Worm (Caenorhabditis elegans) whole organism, late embryonic: Measurements from ENCODE around the gene irld-51.

ENCODE experiments used
- C08G9.2 ChIP-seq: sonication (generic microtip); optimal IDR thresholded peaks from 2 replicates; lab custom pipeline; 2016; ENCODE audit warnings: mild to moderate bottlenecking, missing genetic modification characterization, moderate library complexity, missing compliant biosample characterization
- C38D4.7 ChIP-seq: fragments of 200-800 bp; sonication (Bioruptor generic); optimal IDR thresholded peaks from 2 replicates; lab custom pipeline; 2018; ENCODE audit warnings: mild to moderate bottlenecking, missing genetic modification characterization, moderate library complexity, missing compliant biosample characterization
- K02D7.2 ChIP-seq: sonication (generic microtip); optimal IDR thresholded peaks from 2 replicates; lab custom pipeline; 2017; ENCODE audit warnings: mild to moderate bottlenecking, missing genetic modification characterization, missing compliant biosample characterization
- K09A11.1 ChIP-seq: sonication (generic microtip); optimal IDR thresholded peaks from 2 replicates; lab custom pipeline; 2017; ENCODE audit warnings: antibody characterized with exemption, mild to moderate bottlenecking, missing genetic modification characterization, missing compliant biosample characterization; ENCODE audit not compliant: insufficient read depth
- ceh-18 ChIP-seq: sonication (generic microtip); optimal IDR thresholded peaks from 2 replicates; lab custom pipeline; 2016; ENCODE audit warnings: missing genetic modification characterization, missing compliant biosample characterization
- ceh-2 ChIP-seq: sonication (generic microtip); optimal IDR thresholded peaks from 2 replicates; lab custom pipeline; 2016; ENCODE audit warnings: missing genotype, missing genetic modification characterization, missing compliant biosample characterization
- ceh-24 ChIP-seq: sonication (generic microtip); optimal IDR thresholded peaks from 2 replicates; lab custom pipeline; 2016; ENCODE audit warnings: mild to moderate bottlenecking, missing genetic modification characterization, missing compliant biosample characterization
- ceh-30 ChIP-seq: fragments of 150-350 bp; optimal IDR thresholded peaks from 2 replicates; lab custom pipeline; 2014; ENCODE audit warnings: missing biosample characterization, missing genetic modification characterization
- ceh-48 ChIP-seq: sonication (generic microtip); optimal IDR thresholded peaks from 2 replicates; lab custom pipeline; 2016; ENCODE audit warnings: missing genetic modification characterization, inconsistent platforms, missing compliant biosample characterization
- ceh-6 ChIP-seq: fragments of 200-800 bp; sonication (Bioruptor generic); optimal IDR thresholded peaks from 2 replicates; lab custom pipeline; 2018; ENCODE audit warnings: mild to moderate bottlenecking, missing genetic modification characterization, missing compliant biosample characterization
- dmd-4 ChIP-seq: sonication (generic microtip); optimal IDR thresholded peaks from 2 replicates; lab custom pipeline; 2016; ENCODE audit warnings: borderline replicate concordance, missing genetic modification characterization, missing compliant biosample characterization
- elt-2 ChIP-seq: sonication (generic microtip); optimal IDR thresholded peaks from 2 replicates; lab custom pipeline; 2016; ENCODE audit warnings: missing genetic modification reagents, missing genetic modification characterization, missing compliant biosample characterization
- ets-4 ChIP-seq: sonication (generic microtip); optimal IDR thresholded peaks from 2 replicates; lab custom pipeline; 2016; ENCODE audit warnings: missing genetic modification characterization, missing compliant biosample characterization
- eyg-1 ChIP-seq: sonication (generic microtip); optimal IDR thresholded peaks from 2 replicates; lab custom pipeline; 2016; ENCODE audit warnings: missing genotype, missing genetic modification characterization, missing compliant biosample characterization
- fkh-10 ChIP-seq: fragments of 150-350 bp; optimal IDR thresholded peaks from 2 replicates; lab custom pipeline; 2014; ENCODE audit warnings: missing biosample characterization, missing genetic modification reagents, missing genetic modification characterization
- fkh-6 ChIP-seq: sonication (generic microtip); optimal IDR thresholded peaks from 2 replicates; lab custom pipeline; 2016; ENCODE audit warnings: missing genetic modification characterization, missing compliant biosample characterization
- gmeb-2 ChIP-seq: sonication (generic microtip); optimal IDR thresholded peaks from 2 replicates; lab custom pipeline; 2016; ENCODE audit warnings: missing genetic modification characterization, inconsistent platforms, missing compliant biosample characterization
- hlh-13 ChIP-seq: fragments of 200-800 bp; sonication (Bioruptor generic); optimal IDR thresholded peaks from 2 replicates; lab custom pipeline; 2018; ENCODE audit warnings: mild to moderate bottlenecking, missing genetic modification characterization, missing compliant biosample characterization
- hlh-15 ChIP-seq: sonication (generic microtip); optimal IDR thresholded peaks from 2 replicates; lab custom pipeline; 2016; ENCODE audit warnings: missing genetic modification characterization, missing compliant biosample characterization
- hlh-30 ChIP-seq: sonication (generic microtip); optimal IDR thresholded peaks from 2 replicates; lab custom pipeline; 2017; ENCODE audit warnings: antibody characterized with exemption, missing genetic modification characterization, missing compliant biosample characterization; ENCODE audit not compliant: insufficient read depth
- hlh-8 ChIP-seq: sonication (generic microtip); optimal IDR thresholded peaks from 2 replicates; lab custom pipeline; 2016; ENCODE audit warnings: missing genotype, missing genetic modification characterization, missing compliant biosample characterization
- lim-6 ChIP-seq: sonication (generic microtip); optimal IDR thresholded peaks from 2 replicates; lab custom pipeline; 2016; ENCODE audit warnings: missing genetic modification characterization, missing compliant biosample characterization
- lin-11 ChIP-seq: fragments of 200-800 bp; sonication (Bioruptor generic); optimal IDR thresholded peaks from 2 replicates; lab custom pipeline; 2018; ENCODE audit warnings: mild to moderate bottlenecking, missing genetic modification characterization, missing compliant biosample characterization
- mec-3 ChIP-seq: sonication (generic microtip); optimal IDR thresholded peaks from 2 replicates; lab custom pipeline; 2016; ENCODE audit warnings: borderline replicate concordance, missing genetic modification characterization, missing compliant biosample characterization
- nhr-11 ChIP-seq: fragments of 150-350 bp; optimal IDR thresholded peaks from 2 replicates; lab custom pipeline; 2014; ENCODE audit warnings: missing biosample characterization, missing genetic modification characterization
- npax-4 ChIP-seq: sonication (generic microtip); optimal IDR thresholded peaks from 2 replicates; lab custom pipeline; 2016; ENCODE audit warnings: missing genetic modification characterization, missing compliant biosample characterization
- pag-3 ChIP-seq: sonication (generic microtip); optimal IDR thresholded peaks from 2 replicates; lab custom pipeline; 2016; ENCODE audit warnings: missing compliant biosample characterization, missing genetic modification characterization, borderline replicate concordance
- pax-1 ChIP-seq: fragments of 150-350 bp; optimal IDR thresholded peaks from 2 replicates; lab custom pipeline; 2014; ENCODE audit warnings: missing biosample characterization, missing genetic modification characterization
- pha-4 ChIP-seq: fragments of 150-350 bp; optimal IDR thresholded peaks from 2 replicates; lab custom pipeline; 2018; ENCODE audit warnings: missing biosample characterization, missing genetic modification reagents, missing genetic modification characterization
- pqm-1 ChIP-seq: sonication (generic microtip); optimal IDR thresholded peaks from 2 replicates; lab custom pipeline; 2016; ENCODE audit warnings: missing genetic modification characterization, missing compliant biosample characterization
- ref-2 ChIP-seq: sonication (generic microtip); optimal IDR thresholded peaks from 2 replicates; lab custom pipeline; 2016; ENCODE audit warnings: missing genetic modification characterization, missing compliant biosample characterization
- rnt-1 ChIP-seq: sonication (generic microtip); optimal IDR thresholded peaks from 2 replicates; lab custom pipeline; 2016; ENCODE audit warnings: missing genetic modification characterization, missing compliant biosample characterization
- syd-9 ChIP-seq: sonication (generic microtip); optimal IDR thresholded peaks from 2 replicates; lab custom pipeline; 2016; ENCODE audit warnings: mild to moderate bottlenecking, missing genetic modification characterization, moderate library complexity, missing compliant biosample characterization
- tbx-7 ChIP-seq: sonication (generic microtip); optimal IDR thresholded peaks from 2 replicates; lab custom pipeline; 2016; ENCODE audit warnings: missing genotype, missing genetic modification characterization, missing compliant biosample characterization
- ttx-3 ChIP-seq: sonication (generic microtip); optimal IDR thresholded peaks from 2 replicates; lab custom pipeline; 2016; ENCODE audit warnings: missing genetic modification reagents, missing genetic modification characterization, missing compliant biosample characterization
- unc-3 ChIP-seq, 2 experiments: fragments of 200-800 bp in 1 of 2; sonication (Bioruptor generic) in 1 of 2; sonication (generic microtip) in 1 of 2; conservative IDR thresholded peaks in 1 of 2; optimal IDR thresholded peaks in 1 of 2; 2 replicates each; pipeline versions ENCODE4 v1.3.6 to Lab custom; 2016 to 2022; ENCODE audit warnings: missing compliant biosample characterization in 2 of 2, missing genetic modification characterization in 2 of 2, missing genetic modification reagents in 1 of 2
- unc-42 ChIP-seq: sonication (generic microtip); optimal IDR thresholded peaks from 2 replicates; lab custom pipeline; 2016; ENCODE audit warnings: missing genotype, missing genetic modification characterization, missing compliant biosample characterization
- unc-55 ChIP-seq: sonication (generic microtip); optimal IDR thresholded peaks from 2 replicates; lab custom pipeline; 2017; ENCODE audit warnings: missing biosample characterization, missing genetic modification reagents, missing genetic modification characterization
- zip-5 ChIP-seq: sonication (generic microtip); optimal IDR thresholded peaks from 2 replicates; lab custom pipeline; 2016; ENCODE audit warnings: missing genetic modification characterization, missing compliant biosample characterization

irld-51 gene

DNA sequence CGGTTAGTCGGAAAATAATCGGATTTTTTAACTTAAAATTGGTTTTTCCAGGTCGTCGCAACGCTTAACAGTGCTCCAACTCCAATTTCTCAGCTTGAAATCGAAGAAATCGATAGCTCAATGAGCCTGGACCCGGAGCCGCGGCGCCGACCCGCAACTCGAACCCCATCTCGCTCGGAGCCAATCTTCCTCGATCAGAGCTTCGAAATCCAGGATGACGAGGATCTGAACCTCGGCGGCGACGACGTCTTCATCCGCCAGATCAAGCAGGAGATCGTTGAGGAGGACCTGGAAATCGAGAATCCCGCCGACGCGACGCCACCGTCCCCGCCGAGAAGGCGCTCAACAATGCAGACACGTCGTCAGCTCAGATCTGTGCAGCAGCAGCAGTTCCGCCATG is 32.3 kb downstream of the irld-51 start:
- TF ChIP-seq fkh-10 (GFP tag; lab: Kevin White, UChicago) = no peak
- TF ChIP-seq ets-4 (tag; lab: Kevin White, UChicago) = no peak
- TF ChIP-seq ceh-24 (tag; lab: Kevin White, UChicago) = no peak
- no peak for TF ChIP-seq pax-1 (tag; lab: Kevin White, UChicago)
- no peak for TF ChIP-seq pha-4 (tag; lab: Kevin White, UChicago)
- TF ChIP-seq ceh-2 = no peak
- no peak for TF ChIP-seq unc-42 (tag; lab: Kevin White, UChicago)
- no peak for TF ChIP-seq nhr-11 (tag; lab: Kevin White, UChicago)
- no peak for TF ChIP-seq eyg-1 (tag; lab: Kevin White, UChicago)
- no peak for TF ChIP-seq hlh-13
- TF ChIP-seq lim-6 (tag; lab: Kevin White, UChicago) = no peak

DNA sequence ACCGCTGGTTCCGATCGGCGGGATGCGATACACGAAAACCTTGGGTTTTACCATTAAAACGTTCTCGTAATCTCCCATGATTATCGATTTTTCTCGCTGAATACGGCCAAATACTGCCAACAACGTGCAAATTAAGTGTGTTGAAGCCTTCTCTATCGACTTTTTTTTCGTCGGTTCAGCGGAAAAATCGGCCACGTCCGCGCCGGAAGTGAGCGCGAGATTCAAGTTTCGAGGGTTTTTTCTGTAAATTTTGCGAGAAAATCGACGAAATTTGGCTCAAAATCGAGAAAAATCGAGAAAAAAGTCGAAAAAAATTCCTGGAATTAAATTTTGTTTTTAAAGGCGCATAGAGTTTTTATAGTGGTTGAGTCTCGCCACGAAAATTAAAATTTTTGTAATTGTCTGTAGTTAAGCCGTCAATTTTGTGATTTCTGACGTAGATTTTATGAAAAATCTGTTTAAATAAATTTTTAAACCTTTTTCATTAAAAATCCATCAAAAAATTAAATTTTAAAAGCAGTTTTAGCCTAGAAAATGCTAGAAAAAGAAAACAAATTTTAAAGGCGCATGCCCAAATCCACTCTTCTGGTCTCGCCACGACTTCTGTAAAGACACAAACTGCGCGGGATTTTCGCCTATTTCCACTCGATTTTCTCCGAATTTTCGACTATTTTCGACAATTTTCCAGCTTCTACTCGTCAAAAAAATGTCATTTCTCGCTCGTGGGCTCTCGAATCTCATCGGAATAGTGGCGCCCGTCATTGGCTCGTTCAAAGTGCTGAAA is 33.3 kb downstream of the irld-51 start, which contains the start of the genes ncap-1 and Y110A2AR.1:
ncap-1 (minus strand) TSS at position 241 of the 784 bp plus-strand sequence.
Y110A2AR.1 (plus strand) TSS at position 637 of the 784 bp plus-strand sequence.
- TF ChIP-seq ceh-48 (tag; lab: Kevin White, UChicago) (peak; percentile 38), pax-1 (tag; lab: Kevin White, UChicago) (no peak), ceh-24 (tag; lab: Kevin White, UChicago) (no peak), ceh-18 (tag; lab: Kevin White, UChicago) (no peak), pqm-1 (tag; lab: Kevin White, UChicago) (no peak), K09A11.1 (tag; lab: Kevin White, UChicago) (no peak), npax-4 (tag; lab: Kevin White, UChicago) (no peak), lin-11 (tag; lab: Kevin White, UChicago) (no peak), hlh-13 (no peak), gmeb-2 (tag; lab: Kevin White, UChicago) (no peak), C08G9.2 (tag; lab: Kevin White, UChicago) (peak; percentile 11), pag-3 (tag; lab: Kevin White, UChicago) (no peak)

ce11 chrII:2913505-2913904 is 39.0 kb downstream of the irld-51 start, which contains the start of gene ubc-15:
Gene ubc-15 (minus strand): TSS chrII:2913605.
- TF ChIP-seq mec-3 (no peak), C38D4.7 (GFP tag; lab: Kevin White, UChicago) (no peak), ttx-3 (tag; lab: Kevin White, UChicago) (no peak), hlh-15 (no peak), dmd-4 (tag; lab: Kevin White, UChicago) (no peak), lim-6 (tag; lab: Kevin White, UChicago) (no peak), unc-3 (GFP tag; conservative IDR thresholded peaks at IDR 0.05; lab: Robert Waterston, UW) (no peak), unc-3 (tag; optimal IDR thresholded peaks at IDR 0.05; lab: Kevin White, UChicago) (no peak), ceh-24 (tag; lab: Kevin White, UChicago) (no peak), elt-2 (no peak), hlh-8 (tag; lab: Kevin White, UChicago) (no peak)

ce11 chrII:2903748-2904147 is 48.8 kb downstream of the irld-51 start:
- no peak for TF ChIP-seq ref-2 (tag; lab: Kevin White, UChicago)
- TF ChIP-seq pax-1 (tag; lab: Kevin White, UChicago) = no peak
- no peak for TF ChIP-seq syd-9 (tag; lab: Kevin White, UChicago)
- no peak for TF ChIP-seq ceh-30 (tag; lab: Kevin White, UChicago)
- no peak for TF ChIP-seq npax-4 (tag; lab: Kevin White, UChicago)
- TF ChIP-seq hlh-13 = no peak
- no peak for TF ChIP-seq zip-5 (tag; lab: Kevin White, UChicago)
- no peak for TF ChIP-seq ceh-6 (GFP tag; lab: Kevin White, UChicago)
- no peak for TF ChIP-seq unc-55 (GFP tag; lab: Kevin White, UChicago)
- TF ChIP-seq hlh-30 (tag; lab: Kevin White, UChicago) = no peak
- no peak for TF ChIP-seq lim-6 (tag; lab: Kevin White, UChicago)
- TF ChIP-seq K02D7.2 (tag; lab: Kevin White, UChicago) = no peak
- no peak for TF ChIP-seq rnt-1
- no peak for TF ChIP-seq pqm-1 (tag; lab: Kevin White, UChicago)
- TF ChIP-seq K09A11.1 (tag; lab: Kevin White, UChicago) = no peak
- no peak for TF ChIP-seq fkh-6 (tag; lab: Kevin White, UChicago)
- no peak for TF ChIP-seq nhr-11 (tag; lab: Kevin White, UChicago)
- TF ChIP-seq tbx-7 (tag; lab: Kevin White, UChicago) = no peak
